Worm (Caenorhabditis elegans) whole organism, mixed stage, embryonic: ENCODE measurements around the gene Y38H6C.8.

Experiments
- M03D4.4 ChIP-seq: sonication (generic microtip); optimal IDR thresholded peaks from 2 replicates; lab custom pipeline; 2017; ENCODE audit warnings: mild to moderate bottlenecking, missing genetic modification characterization, missing compliant biosample characterization
- blmp-1 ChIP-seq: fragments of 150-350 bp; optimal IDR thresholded peaks from 2 replicates; lab custom pipeline; 2014; ENCODE audit warnings: missing biosample characterization, missing genetic modification characterization
- ceh-39 ChIP-seq: fragments of 150-350 bp; optimal IDR thresholded peaks from 2 replicates; lab custom pipeline; 2014; ENCODE audit warnings: missing biosample characterization, missing genetic modification characterization
- ceh-83 ChIP-seq: fragments of 200-800 bp; sonication (Bioruptor generic); optimal IDR thresholded peaks from 2 replicates; lab custom pipeline; 2018; ENCODE audit warnings: mild to moderate bottlenecking, missing genetic modification characterization, missing compliant biosample characterization
- ces-1 ChIP-seq: fragments of 150-350 bp; optimal IDR thresholded peaks from 2 replicates; lab custom pipeline; 2014; ENCODE audit warnings: missing biosample characterization, missing genetic modification reagents, missing genetic modification characterization
- cnd-1 ChIP-seq: fragments of 200-800 bp; sonication (Bioruptor generic); optimal IDR thresholded peaks from 2 replicates; lab custom pipeline; 2018; ENCODE audit warnings: mild to moderate bottlenecking, missing genetic modification characterization, missing compliant biosample characterization
- drap-1 ChIP-seq: fragments of 200-800 bp; sonication (Bioruptor generic); optimal IDR thresholded peaks from 3 replicates; lab custom pipeline; 2018; ENCODE audit warnings: mild to moderate bottlenecking, missing genetic modification characterization, missing compliant biosample characterization
- elt-1 ChIP-seq: sonication (generic microtip); optimal IDR thresholded peaks from 2 replicates; lab custom pipeline; 2017; ENCODE audit warnings: missing genetic modification characterization, mild to moderate bottlenecking, missing compliant biosample characterization, antibody characterized with exemption, moderate library complexity, borderline replicate concordance; ENCODE audit not compliant: insufficient read depth
- ham-2 ChIP-seq: fragments of 200-800 bp; sonication (Bioruptor generic); optimal IDR thresholded peaks from 2 replicates; lab custom pipeline; 2018; ENCODE audit warnings: mild to moderate bottlenecking, missing genetic modification characterization, missing compliant biosample characterization
- hlh-1 ChIP-seq: fragments of 150-350 bp; optimal IDR thresholded peaks from 2 replicates; lab custom pipeline; 2014; ENCODE audit warnings: missing biosample characterization, missing genetic modification reagents, missing genetic modification characterization
- lin-13 ChIP-seq: fragments of 150-350 bp; optimal IDR thresholded peaks from 2 replicates; lab custom pipeline; 2014; ENCODE audit warnings: missing biosample characterization, missing genetic modification characterization
- lin-32 ChIP-seq: fragments of 200-800 bp; sonication (Bioruptor generic); optimal IDR thresholded peaks from 2 replicates; lab custom pipeline; 2018; ENCODE audit warnings: mild to moderate bottlenecking, missing genetic modification characterization, missing compliant biosample characterization
- mab-5 ChIP-seq: fragments of 150-350 bp; optimal IDR thresholded peaks from 2 replicates; lab custom pipeline; 2014; ENCODE audit warnings: missing biosample characterization, missing genetic modification characterization
- mep-1 ChIP-seq: fragments of 150-350 bp; optimal IDR thresholded peaks from 2 replicates; lab custom pipeline; 2017; ENCODE audit warnings: missing biosample characterization, missing genetic modification reagents, missing genetic modification characterization, inconsistent platforms
- mls-2 ChIP-seq: sonication (generic microtip); optimal IDR thresholded peaks from 2 replicates; lab custom pipeline; 2016; ENCODE audit warnings: mild to moderate bottlenecking, missing genetic modification characterization, moderate library complexity, missing compliant biosample characterization
- nhr-12 ChIP-seq: fragments of 150-350 bp; optimal IDR thresholded peaks from 2 replicates; lab custom pipeline; 2014; ENCODE audit warnings: missing biosample characterization, missing genetic modification characterization
- nhr-237 ChIP-seq: fragments of 150-350 bp; optimal IDR thresholded peaks from 2 replicates; lab custom pipeline; 2014; ENCODE audit warnings: missing biosample characterization, missing genetic modification characterization
- nhr-28 ChIP-seq: fragments of 150-350 bp; optimal IDR thresholded peaks from 2 replicates; lab custom pipeline; 2014; ENCODE audit warnings: missing biosample characterization, missing genetic modification characterization
- nhr-76 ChIP-seq: sonication (generic microtip); optimal IDR thresholded peaks from 2 replicates; lab custom pipeline; 2017; ENCODE audit warnings: missing biosample characterization, missing genetic modification characterization
- pha-4 ChIP-seq: fragments of 150-350 bp; optimal IDR thresholded peaks from 2 replicates; lab custom pipeline; 2018; ENCODE audit warnings: missing biosample characterization, missing genetic modification reagents, missing genetic modification characterization
- sem-2 ChIP-seq: fragments of 200-800 bp; sonication (Bioruptor generic); optimal IDR thresholded peaks from 2 replicates; lab custom pipeline; 2018; ENCODE audit warnings: mild to moderate bottlenecking, missing genetic modification characterization, missing compliant biosample characterization
- snpc-4 ChIP-seq: fragments of 150-350 bp; optimal IDR thresholded peaks from 2 replicates; lab custom pipeline; 2014; ENCODE audit warnings: missing biosample characterization, missing genetic modification characterization
- sptf-1 ChIP-seq: sonication (generic microtip); optimal IDR thresholded peaks from 2 replicates; lab custom pipeline; 2017; ENCODE audit warnings: mild to moderate bottlenecking, missing genetic modification characterization, moderate library complexity, missing compliant biosample characterization
- tbx-8 ChIP-seq: fragments of 200-800 bp; sonication (Bioruptor generic); optimal IDR thresholded peaks from 2 replicates; lab custom pipeline; 2018; ENCODE audit warnings: mild to moderate bottlenecking, missing genetic modification characterization, moderate library complexity, missing compliant biosample characterization
- unc-120 ChIP-seq: sonication (generic microtip); optimal IDR thresholded peaks from 2 replicates; lab custom pipeline; 2017; ENCODE audit warnings: missing genetic modification characterization, missing compliant biosample characterization; ENCODE audit not compliant: poor library complexity, severe bottlenecking
- unc-39 ChIP-seq: fragments of 150-350 bp; optimal IDR thresholded peaks from 2 replicates; lab custom pipeline; 2014; ENCODE audit warnings: missing biosample characterization, missing genetic modification characterization
- unc-62 ChIP-seq: fragments of 150-350 bp; optimal IDR thresholded peaks from 2 replicates; lab custom pipeline; 2014; ENCODE audit warnings: missing biosample characterization, missing genetic modification reagents, missing genetic modification characterization
- zip-8 ChIP-seq: fragments of 150-350 bp; optimal IDR thresholded peaks from 2 replicates; lab custom pipeline; 2014; ENCODE audit warnings: missing biosample characterization, missing genetic modification characterization
- ztf-11 ChIP-seq: fragments of 150-350 bp; optimal IDR thresholded peaks from 2 replicates; lab custom pipeline; 2014; ENCODE audit warnings: missing biosample characterization, missing genetic modification characterization

Gene Y38H6C.8

ce11 chrV:20545742-20546141 lies 32.0 kb downstream of the Y38H6C.8 start:
- TF ChIP-seq drap-1 (GFP tag; lab: Kevin White, UChicago) (no peak), ceh-39 (no peak), mls-2 (no peak), pha-4 (tag; lab: Kevin White, UChicago) (no peak), lin-32 (GFP tag; lab: Kevin White, UChicago) (no peak), lin-13 (tag; lab: Kevin White, UChicago) (no peak), ztf-11 (no peak), cnd-1 (no peak), ceh-83 (no peak), snpc-4 (tag; lab: Kevin White, UChicago) (no peak), nhr-237 (tag; lab: Kevin White, UChicago) (no peak), ces-1 (GFP tag; lab: Kevin White, UChicago) (no peak), unc-120 (tag; lab: Kevin White, UChicago) (no peak), nhr-28 (no peak), mab-5 (tag; lab: Kevin White, UChicago) (no peak), sptf-1 (tag; lab: Kevin White, UChicago) (no peak), ham-2 (GFP tag; lab: Kevin White, UChicago) (no peak)

DNA sequence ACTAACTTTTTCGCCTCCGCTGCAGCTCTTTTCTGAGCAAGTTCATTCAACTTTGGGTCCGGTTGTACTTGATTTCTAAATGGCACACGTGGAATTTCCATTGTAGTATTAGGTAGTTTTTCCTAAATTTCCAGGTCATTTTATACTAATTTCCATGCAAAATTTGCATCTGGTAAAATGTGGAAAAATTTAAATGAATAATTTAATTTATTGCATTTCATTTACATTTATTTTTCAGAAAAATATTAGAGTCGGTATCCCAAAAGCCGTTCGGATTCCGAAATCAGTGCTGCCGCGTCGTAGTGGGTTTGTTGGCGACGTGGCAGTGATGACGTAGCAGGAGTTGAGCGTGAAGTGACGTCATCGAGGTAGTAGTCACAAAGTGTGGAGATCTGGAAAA lies 33.3 kb downstream of the Y38H6C.8 start, which contains the start of gene Y38H6C.18:
Gene Y38H6C.18, minus strand, starts transcription at position 101 of the 400 bp plus-strand sequence.
- TF ChIP-seq mep-1 (tag; lab: Kevin White, UChicago): no peak
- TF ChIP-seq tbx-8: no peak
- TF ChIP-seq nhr-12 (tag; lab: Kevin White, UChicago): no peak
- TF ChIP-seq mab-5 (tag; lab: Kevin White, UChicago): no peak
- TF ChIP-seq ceh-39: no peak
- TF ChIP-seq unc-39 (tag; lab: Kevin White, UChicago): no peak
- no peak for TF ChIP-seq blmp-1 (tag; lab: Kevin White, UChicago)
- no peak for TF ChIP-seq ceh-83

DNA sequence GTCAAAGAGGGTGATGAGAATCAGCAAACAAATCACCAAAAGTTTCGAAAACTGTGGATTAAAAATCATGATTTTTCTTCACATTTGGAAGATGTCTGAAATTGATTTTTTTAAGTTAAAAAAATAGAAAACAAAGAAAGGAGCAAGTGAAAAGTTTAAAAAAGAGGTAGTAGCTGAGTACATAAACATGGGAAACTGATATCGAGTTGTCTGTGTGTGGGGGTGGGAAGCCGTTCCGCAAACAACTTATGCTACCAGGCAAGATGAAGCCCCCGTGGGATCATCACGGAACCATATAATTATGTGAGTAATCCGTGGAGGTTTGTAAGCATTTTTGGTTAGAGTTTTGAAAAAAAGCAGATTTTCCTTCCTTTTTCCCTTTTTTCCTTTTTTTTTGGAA lies 37.3 kb downstream of the Y38H6C.8 start, which contains the start of gene Y38H6C.20:
Gene Y38H6C.20, minus strand, starts transcription at position 101 of the 400 bp plus-strand sequence.
- TF ChIP-seq nhr-76 (tag; lab: Kevin White, UChicago): no peak
- TF ChIP-seq nhr-28: no peak
- TF ChIP-seq nhr-237 (tag; lab: Kevin White, UChicago): no peak
- TF ChIP-seq elt-1: no peak
- TF ChIP-seq sem-2 (GFP tag; lab: Kevin White, UChicago): no peak

DNA sequence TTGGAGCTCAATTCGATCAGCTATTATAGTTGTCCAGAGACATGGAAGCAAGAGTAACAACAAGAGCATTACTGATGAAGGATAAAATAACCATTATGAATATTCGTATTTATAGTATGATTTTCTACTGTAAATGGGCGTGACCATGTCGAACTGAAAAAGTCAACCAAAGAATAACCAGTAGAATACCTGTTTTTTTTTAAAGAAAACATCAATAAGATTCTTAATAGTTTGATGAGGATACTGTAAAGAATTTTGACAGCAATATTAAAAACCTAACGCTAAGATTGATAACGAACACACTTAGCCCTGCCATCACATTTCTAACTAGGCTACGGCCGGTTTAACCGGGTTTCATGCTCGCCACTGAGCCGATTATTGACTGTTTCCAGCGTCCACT lies 39.2 kb downstream of the Y38H6C.8 start, which contains the start of gene vmo-1:
Gene vmo-1, minus strand, starts transcription at position 101 of the 400 bp plus-strand sequence.
- TF ChIP-seq unc-120 (tag; lab: Kevin White, UChicago) (no peak), ces-1 (GFP tag; lab: Kevin White, UChicago) (no peak), ceh-83 (no peak), ham-2 (GFP tag; lab: Kevin White, UChicago) (no peak), mab-5 (tag; lab: Kevin White, UChicago) (no peak), tbx-8 (no peak), unc-39 (tag; lab: Kevin White, UChicago) (no peak), hlh-1 (tag; lab: Kevin White, UChicago) (no peak), sem-2 (GFP tag; lab: Kevin White, UChicago) (no peak), mep-1 (tag; lab: Kevin White, UChicago) (no peak), nhr-76 (tag; lab: Kevin White, UChicago) (no peak), unc-62 (no peak), blmp-1 (tag; lab: Kevin White, UChicago) (no peak), zip-8 (no peak), drap-1 (GFP tag; lab: Kevin White, UChicago) (no peak)

DNA sequence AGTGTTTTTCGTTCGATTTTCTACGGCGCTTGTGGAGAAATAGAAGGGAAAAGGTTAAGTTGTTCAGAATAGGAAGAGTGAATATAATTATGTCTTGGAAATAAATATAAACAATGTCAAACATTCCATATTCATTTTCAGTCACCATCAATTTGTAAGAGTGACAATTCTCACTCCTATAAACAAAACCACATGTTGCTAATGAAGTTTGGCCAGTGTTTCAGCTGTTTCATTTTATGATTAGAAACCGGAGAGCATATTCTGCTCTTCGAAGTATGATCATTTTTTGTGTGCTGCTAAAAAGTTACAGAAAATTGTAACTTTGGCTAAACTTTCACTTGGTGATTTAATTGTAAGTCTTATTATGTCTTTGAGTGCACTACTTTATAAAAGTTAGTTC lies 41.4 kb downstream of the Y38H6C.8 start, which contains the start of gene Y38H6C.21:
Gene Y38H6C.21, minus strand, starts transcription at position 148 of the 400 bp plus-strand sequence.
- no peak for TF ChIP-seq blmp-1 (tag; lab: Kevin White, UChicago)
- TF ChIP-seq unc-120 (tag; lab: Kevin White, UChicago): no peak
- no peak for TF ChIP-seq sptf-1 (tag; lab: Kevin White, UChicago)
- no peak for TF ChIP-seq tbx-8
- no peak for TF ChIP-seq nhr-28
- TF ChIP-seq mab-5 (tag; lab: Kevin White, UChicago): no peak
- TF ChIP-seq M03D4.4: no peak

- TF ChIP-seq zip-8: no peak
Observed at ce11 chrV:20556260-20556659, 42.5 kb downstream of the Y38H6C.8 start, which contains the start of gene Y38H6C.23. Gene Y38H6C.23 (minus strand): TSS chrV:20556360.
